Worm (Caenorhabditis elegans): ENCODE measurements around the gene mec-1.

- TF ChIP-seq nhr-6 (tag; optimal IDR thresholded peaks at IDR 0.05) (no peak), R02D3.7 (tag; optimal IDR thresholded peaks at IDR 0.05) (no peak), ceh-82 (tag; optimal IDR thresholded peaks at IDR 0.05) (no peak), ceh-28 (tag; optimal IDR thresholded peaks at IDR 0.05) (no peak), ces-1 (GFP tag; optimal IDR thresholded peaks at IDR 0.05) (no peak), egl-27 (tag; optimal IDR thresholded peaks at IDR 0.05) (no peak), gei-8 (GFP tag; optimal IDR thresholded peaks at IDR 0.05) (no peak), pha-4 (GFP tag; IDR thresholded peaks at IDR 0.05) (no peak), pha-4 (tag; optimal IDR thresholded peaks at IDR 0.05) (no peak), aly-2 (tag; optimal IDR thresholded peaks at IDR 0.05) (no peak)
Measured at ce11 chrV:6951306-6951705, 5.0 kb upstream of the mec-1 start, which contains the start of gene T07H8.11.

Data from whole organism, L4 larva.